Worm (Caenorhabditis elegans) whole organism, L1 larva: ENCODE results near the gene ccdc-55.
A peak's percentile ranks its signal among the peaks of the same experiment; 100 is the strongest.

ENCODE experiments used
- C04F5.9 ChIP-seq: sonication (generic microtip); optimal IDR thresholded peaks from 2 replicates; lab custom pipeline; 2016; ENCODE audit warnings: missing genetic modification characterization, missing compliant biosample characterization
- aha-1 ChIP-seq: fragments of 150-350 bp; optimal IDR thresholded peaks from 2 replicates; lab custom pipeline; 2014; ENCODE audit warnings: missing biosample characterization, missing genetic modification characterization
- alr-1 ChIP-seq: fragments of 200-800 bp; sonication (Bioruptor generic); optimal IDR thresholded peaks from 2 replicates; lab custom pipeline; 2018; ENCODE audit warnings: borderline replicate concordance, mild to moderate bottlenecking, missing genetic modification characterization, missing compliant biosample characterization
- aly-2 ChIP-seq: fragments of 150-350 bp; optimal IDR thresholded peaks from 2 replicates; lab custom pipeline; 2014; ENCODE audit warnings: missing biosample characterization, missing genetic modification characterization
- ama-1 ChIP-seq: fragments of 150-350 bp; optimal IDR thresholded peaks from 2 replicates; lab custom pipeline; 2014
- ceh-63 ChIP-seq: fragments of 200-800 bp; sonication (Bioruptor generic); optimal IDR thresholded peaks from 2 replicates; lab custom pipeline; 2018; ENCODE audit warnings: mild to moderate bottlenecking, missing genetic modification characterization, missing compliant biosample characterization
- ces-1 ChIP-seq: fragments of 150-350 bp; optimal IDR thresholded peaks from 2 replicates; lab custom pipeline; 2014; ENCODE audit warnings: missing biosample characterization, missing genetic modification reagents, missing genetic modification characterization
- dpl-1 ChIP-seq, 3 experiments: fragments of 150-350 bp in 2 of 3; sonication (generic microtip) in 1 of 3; optimal IDR thresholded peaks; 2 replicates each; lab custom pipeline; 2014 to 2017; ENCODE audit warnings: missing biosample characterization in 3 of 3, missing genetic modification characterization in 3 of 3, missing genetic modification reagents in 3 of 3
- efl-3 ChIP-seq: fragments of 200-800 bp; sonication (Bioruptor generic); optimal IDR thresholded peaks from 2 replicates; lab custom pipeline; 2018; ENCODE audit warnings: mild to moderate bottlenecking, missing genetic modification characterization, missing compliant biosample characterization
- egl-13 ChIP-seq: sonication (generic microtip); optimal IDR thresholded peaks from 2 replicates; lab custom pipeline; 2016; ENCODE audit warnings: missing genotype, missing genetic modification reagents, missing genetic modification characterization, missing compliant biosample characterization
- egl-27 ChIP-seq, 2 experiments: fragments of 150-350 bp in 1 of 2; sonication (generic microtip); optimal IDR thresholded peaks; 3 replicates each; lab custom pipeline; 2017 to 2018; ENCODE audit warnings: missing biosample characterization in 2 of 2, missing genetic modification characterization in 2 of 2, missing genetic modification reagents in 2 of 2
- elt-2 ChIP-seq: sonication (generic microtip); optimal IDR thresholded peaks from 2 replicates; lab custom pipeline; 2016; ENCODE audit warnings: missing genetic modification characterization, mild to moderate bottlenecking, inconsistent platforms, missing compliant biosample characterization, missing genetic modification reagents
- fkh-10 ChIP-seq: sonication (generic microtip); optimal IDR thresholded peaks from 2 replicates; lab custom pipeline; 2017; ENCODE audit warnings: missing biosample characterization, missing genetic modification reagents, missing genetic modification characterization
- fkh-4 ChIP-seq: sonication (generic microtip); optimal IDR thresholded peaks from 2 replicates; lab custom pipeline; 2016; ENCODE audit warnings: missing compliant biosample characterization, missing genetic modification characterization, borderline replicate concordance
- fkh-8 ChIP-seq: sonication (generic microtip); optimal IDR thresholded peaks from 2 replicates; lab custom pipeline; 2016; ENCODE audit warnings: mild to moderate bottlenecking, missing genetic modification characterization, missing compliant biosample characterization
- fos-1 ChIP-seq: fragments of 150-350 bp; optimal IDR thresholded peaks from 2 replicates; lab custom pipeline; 2014; ENCODE audit warnings: missing biosample characterization, missing genetic modification characterization
- hpl-2 ChIP-seq: fragments of 150-350 bp; optimal IDR thresholded peaks from 2 replicates; lab custom pipeline; 2014; ENCODE audit warnings: missing biosample characterization, missing genetic modification reagents, missing genetic modification characterization
- irx-1 ChIP-seq: sonication (generic microtip); optimal IDR thresholded peaks from 2 replicates; lab custom pipeline; 2016; ENCODE audit warnings: missing genetic modification characterization, missing compliant biosample characterization
- jun-1 ChIP-seq: fragments of 150-350 bp; optimal IDR thresholded peaks from 2 replicates; lab custom pipeline; 2014; ENCODE audit warnings: missing biosample characterization, missing genetic modification reagents, missing genetic modification characterization
- lin-14 ChIP-seq: fragments of 200-800 bp; sonication (Bioruptor generic); optimal IDR thresholded peaks from 2 replicates; lab custom pipeline; 2018; ENCODE audit warnings: mild to moderate bottlenecking, missing genetic modification characterization, moderate library complexity, missing compliant biosample characterization
- lin-15B ChIP-seq: fragments of 150-350 bp; sonication (generic microtip); optimal IDR thresholded peaks from 3 replicates; lab custom pipeline; 2014; ENCODE audit warnings: missing biosample characterization, missing genetic modification characterization
- lin-35 ChIP-seq, 2 experiments: fragments of 150-350 bp; optimal IDR thresholded peaks; 2 replicates each; lab custom pipeline; 2014; ENCODE audit warnings: missing biosample characterization in 2 of 2, missing genetic modification characterization in 2 of 2, missing genetic modification reagents in 2 of 2
- lin-39 ChIP-seq: fragments of 150-350 bp; optimal IDR thresholded peaks from 2 replicates; lab custom pipeline; 2014; ENCODE audit warnings: missing biosample characterization, missing genetic modification reagents, missing genetic modification characterization
- lir-3 ChIP-seq: sonication (generic microtip); optimal IDR thresholded peaks from 2 replicates; lab custom pipeline; 2016; ENCODE audit warnings: mild to moderate bottlenecking, missing genetic modification characterization, moderate library complexity, missing compliant biosample characterization; ENCODE audit not compliant: poor library complexity
- lsy-2 ChIP-seq, 2 experiments: fragments of 150-350 bp; optimal IDR thresholded peaks; 2 replicates each; lab custom pipeline; 2014; ENCODE audit warnings: missing biosample characterization in 2 of 2, missing genetic modification characterization in 2 of 2
- mab-9 ChIP-seq: fragments of 200-800 bp; sonication (Bioruptor generic); IDR thresholded peaks from 2 replicates; pipeline ENCODE4 v1.3.6; 2022; ENCODE audit warnings: missing genetic modification reagents, missing genetic modification characterization, missing compliant biosample characterization
- mef-2 ChIP-seq: fragments of 150-350 bp; optimal IDR thresholded peaks from 2 replicates; lab custom pipeline; 2014; ENCODE audit warnings: missing biosample characterization, missing genetic modification characterization
- mep-1 ChIP-seq: fragments of 150-350 bp; optimal IDR thresholded peaks from 2 replicates; lab custom pipeline; 2014; ENCODE audit warnings: missing biosample characterization, missing genetic modification characterization
- nhr-12 ChIP-seq: sonication (generic microtip); optimal IDR thresholded peaks from 2 replicates; lab custom pipeline; 2017; ENCODE audit warnings: missing biosample characterization, missing genetic modification characterization
- nhr-20 ChIP-seq: sonication (generic microtip); optimal IDR thresholded peaks from 2 replicates; lab custom pipeline; 2016; ENCODE audit warnings: mild to moderate bottlenecking, missing genetic modification characterization, missing compliant biosample characterization
- nhr-28 ChIP-seq: fragments of 150-350 bp; optimal IDR thresholded peaks from 2 replicates; lab custom pipeline; 2014; ENCODE audit warnings: missing biosample characterization, missing genetic modification characterization
- nhr-77 ChIP-seq: fragments of 150-350 bp; optimal IDR thresholded peaks from 2 replicates; lab custom pipeline; 2014; ENCODE audit warnings: missing biosample characterization, missing genetic modification characterization
- nhr-84 ChIP-seq: sonication (generic microtip); optimal IDR thresholded peaks from 2 replicates; lab custom pipeline; 2017; ENCODE audit warnings: missing biosample characterization, missing genetic modification characterization
- nhr-85 ChIP-seq: sonication (generic microtip); peaks from one replicate; lab custom pipeline; 2016; ENCODE audit warnings: missing genetic modification characterization, inconsistent platforms, missing compliant biosample characterization
- nhr-90 ChIP-seq: sonication (generic microtip); optimal IDR thresholded peaks from 2 replicates; lab custom pipeline; 2016; ENCODE audit warnings: mild to moderate bottlenecking, missing genetic modification characterization, missing compliant biosample characterization; ENCODE audit not compliant: poor library complexity
- pqm-1 ChIP-seq: sonication (generic microtip); optimal IDR thresholded peaks from 3 replicates; lab custom pipeline; 2017; ENCODE audit warnings: missing biosample characterization, missing genetic modification characterization
- rnt-1 ChIP-seq: sonication (generic microtip); optimal IDR thresholded peaks from 2 replicates; lab custom pipeline; 2016; ENCODE audit warnings: mild to moderate bottlenecking, missing genetic modification characterization, moderate library complexity, missing compliant biosample characterization
- snpc-4 ChIP-seq: fragments of 150-350 bp; optimal IDR thresholded peaks from 2 replicates; lab custom pipeline; 2014; ENCODE audit warnings: missing biosample characterization, missing genetic modification characterization
- snu-23 ChIP-seq: sonication (generic microtip); optimal IDR thresholded peaks from 2 replicates; lab custom pipeline; 2016; ENCODE audit warnings: missing genetic modification characterization, missing compliant biosample characterization
- sptf-1 ChIP-seq: fragments of 150-350 bp; optimal IDR thresholded peaks from 2 replicates; lab custom pipeline; 2014; ENCODE audit warnings: missing biosample characterization, missing genetic modification characterization
- sup-37 ChIP-seq: fragments of 200-800 bp; sonication (Bioruptor generic); optimal IDR thresholded peaks from 2 replicates; lab custom pipeline; 2018; ENCODE audit warnings: mild to moderate bottlenecking, missing genetic modification characterization, missing compliant biosample characterization
- tlp-1 ChIP-seq: fragments of 150-350 bp; optimal IDR thresholded peaks from 2 replicates; lab custom pipeline; 2014; ENCODE audit warnings: missing biosample characterization, missing genetic modification characterization
- unc-62 ChIP-seq: fragments of 150-350 bp; optimal IDR thresholded peaks from 2 replicates; lab custom pipeline; 2014; ENCODE audit warnings: missing biosample characterization, missing genetic modification reagents, missing genetic modification characterization
- unc-86 ChIP-seq: sonication (generic microtip); optimal IDR thresholded peaks from 2 replicates; lab custom pipeline; 2016; ENCODE audit warnings: missing genetic modification characterization, missing compliant biosample characterization
- unc-98 ChIP-seq: fragments of 200-800 bp; sonication (Bioruptor generic); IDR thresholded peaks from 2 replicates; pipeline ENCODE4 v1.3.6; 2022; ENCODE audit warnings: missing genetic modification characterization, missing compliant biosample characterization
- vab-15 ChIP-seq: sonication (generic microtip); optimal IDR thresholded peaks from 2 replicates; lab custom pipeline; 2017; ENCODE audit warnings: missing genotype, mild to moderate bottlenecking, missing genetic modification characterization, missing compliant biosample characterization
- zip-4 ChIP-seq: fragments of 200-800 bp; sonication (Bioruptor generic); optimal IDR thresholded peaks from 2 replicates; lab custom pipeline; 2018; ENCODE audit warnings: mild to moderate bottlenecking, missing genetic modification characterization, moderate library complexity, missing compliant biosample characterization
- ztf-4 ChIP-seq: fragments of 150-350 bp; optimal IDR thresholded peaks from 2 replicates; lab custom pipeline; 2014; ENCODE audit warnings: missing biosample characterization, missing genetic modification characterization

ccdc-55 gene

ce11 chrIII:4204072-4204471 lies 35.5 kb upstream of the ccdc-55 start, which contains the start of the genes pelo-1 and R74.7 (continued):
- TF ChIP-seq lir-3 (tag; lab: Kevin White, UChicago) (no peak), fkh-8 (peak; percentile 36), nhr-12 (tag; lab: Kevin White, UChicago) (no peak), pqm-1 (tag; lab: Kevin White, UChicago) (no peak), mep-1 (tag; lab: Kevin White, UChicago) (peak; percentile 36), nhr-84 (tag; lab: Kevin White, UChicago) (no peak), tlp-1 (tag; lab: Kevin White, UChicago) (no peak), lin-14 (peak; percentile 36), sup-37 (GFP tag; lab: Kevin White, UChicago) (no peak), lin-35 (GFP tag; optimal IDR thresholded peaks at IDR 0.05; lab: Kevin White, UChicago) (peak in 1 of 2 experiments; percentile 47), ztf-4 (tag; lab: Kevin White, UChicago) (no peak), nhr-85 (tag; lab: Kevin White, UChicago) (no peak), mef-2 (tag; lab: Kevin White, UChicago) (no peak), efl-3 (GFP tag; lab: Kevin White, UChicago) (no peak), lsy-2 (tag; optimal IDR thresholded peaks at IDR 0.05; lab: Kevin White, UChicago) (peak in 1 of 2 experiments; percentile 66), elt-2 (no peak), lin-15B (tag; lab: Kevin White, UChicago) (peak; percentile 21), nhr-77 (tag; lab: Kevin White, UChicago) (no peak), aha-1 (tag; lab: Kevin White, UChicago) (no peak), egl-27 (tag; optimal IDR thresholded peaks at IDR 0.05; lab: Kevin White, UChicago) (no peak), fkh-4 (no peak), nhr-20 (tag; lab: Kevin White, UChicago) (peak; percentile 1), C04F5.9 (tag; lab: Kevin White, UChicago) (no peak), nhr-90 (no peak), jun-1 (tag; lab: Kevin White, UChicago) (no peak), alr-1 (no peak), rnt-1 (tag; lab: Kevin White, UChicago) (no peak), fkh-10 (GFP tag; lab: Kevin White, UChicago) (no peak), dpl-1 (GFP tag; optimal IDR thresholded peaks at IDR 0.05; lab: Kevin White, UChicago) (peak in 1 of 3 experiments; percentile 29), aly-2 (no peak), snpc-4 (tag; lab: Kevin White, UChicago) (no peak), zip-4 (peak; percentile 82)
- TF ChIP-seq, all 84 proteins: peak for 18

- TF ChIP-seq vab-15 (tag; lab: Kevin White, UChicago), result no peak
- TF ChIP-seq, all 84 proteins: peak for 0
Observed at ce11 chrIII:4196988-4197384, 28.4 kb upstream of the ccdc-55 start, which contains the start of gene asd-1. Gene asd-1, plus strand, starts transcription at chrIII:4197285.

- peak; percentile 76 for TF ChIP-seq nhr-85 (tag; lab: Kevin White, UChicago)
- TF ChIP-seq ces-1 (GFP tag; lab: Kevin White, UChicago), result no peak
- no peak for TF ChIP-seq C04F5.9 (tag; lab: Kevin White, UChicago)
- TF ChIP-seq egl-13 (tag; lab: Kevin White, UChicago), result peak; percentile 24
- 0 out of 2 replicates have a peak, but pooled peaks have one; percentile 49 for TF ChIP-seq unc-98 (GFP tag; lab: Robert Waterston, UW)
- TF ChIP-seq lin-15B (tag; lab: Kevin White, UChicago), result peak; percentile 59
- peak; percentile 71 for TF ChIP-seq irx-1 (tag; lab: Kevin White, UChicago)
- peak; percentile 47 for TF ChIP-seq fkh-4
- TF ChIP-seq lin-35 (GFP tag; optimal IDR thresholded peaks at IDR 0.05; lab: Kevin White, UChicago), result peak in 1 of 2 experiments; percentile 69
- no peak for TF ChIP-seq unc-62 (GFP tag; lab: Kevin White, UChicago)
- TF ChIP-seq unc-86 (tag; lab: Kevin White, UChicago), result peak; percentile 73
- TF ChIP-seq mab-9 (GFP tag; lab: Robert Waterston, UW), result no peak
- no peak for TF ChIP-seq jun-1 (tag; lab: Kevin White, UChicago)
- no peak for TF ChIP-seq sup-37 (GFP tag; lab: Kevin White, UChicago)
- no peak for TF ChIP-seq ama-1
- no peak for TF ChIP-seq nhr-84 (tag; lab: Kevin White, UChicago)
- peak; percentile 60 for TF ChIP-seq snu-23 (GFP tag; lab: Kevin White, UChicago)
- no peak for TF ChIP-seq aly-2
- TF ChIP-seq ceh-63 (GFP tag; lab: Kevin White, UChicago), result no peak
- peak; percentile 92 for TF ChIP-seq rnt-1 (tag; lab: Kevin White, UChicago)
- TF ChIP-seq hpl-2 (GFP tag; lab: Kevin White, UChicago), result no peak
- peak; percentile 68 to 78 for TF ChIP-seq lsy-2 (tag; optimal IDR thresholded peaks at IDR 0.05; lab: Kevin White, UChicago)
- TF ChIP-seq nhr-28, result no peak
- peak; percentile 3 for TF ChIP-seq fos-1 (tag; lab: Kevin White, UChicago)
- no peak for TF ChIP-seq sptf-1 (tag; lab: Kevin White, UChicago)
- TF ChIP-seq lin-39 (tag; lab: Kevin White, UChicago), result no peak
Observed at ce11 chrIII:4196301-4196987, 27.9 kb upstream of the ccdc-55 start.
